Worm (Caenorhabditis elegans) whole organism, mixed stage, embryonic: Measurements from ENCODE around the gene hpo-39.

Experiments used
- M03D4.4 ChIP-seq: sonication (generic microtip); optimal IDR thresholded peaks from 2 replicates; lab custom pipeline; 2017; ENCODE audit warnings: mild to moderate bottlenecking, missing genetic modification characterization, missing compliant biosample characterization
- bed-3 ChIP-seq: fragments of 200-800 bp; sonication (Bioruptor generic); optimal IDR thresholded peaks from 3 replicates; lab custom pipeline; 2018; ENCODE audit warnings: mild to moderate bottlenecking, missing genetic modification characterization, moderate library complexity, missing compliant biosample characterization
- blmp-1 ChIP-seq: fragments of 150-350 bp; optimal IDR thresholded peaks from 2 replicates; lab custom pipeline; 2014; ENCODE audit warnings: missing biosample characterization, missing genetic modification characterization
- ceh-39 ChIP-seq: fragments of 150-350 bp; optimal IDR thresholded peaks from 2 replicates; lab custom pipeline; 2014; ENCODE audit warnings: missing biosample characterization, missing genetic modification characterization
- ceh-43 ChIP-seq: fragments of 200-800 bp; sonication (Bioruptor generic); optimal IDR thresholded peaks from 2 replicates; lab custom pipeline; 2018; ENCODE audit warnings: mild to moderate bottlenecking, missing genetic modification characterization, moderate library complexity, missing compliant biosample characterization
- ceh-83 ChIP-seq: fragments of 200-800 bp; sonication (Bioruptor generic); optimal IDR thresholded peaks from 2 replicates; lab custom pipeline; 2018; ENCODE audit warnings: mild to moderate bottlenecking, missing genetic modification characterization, missing compliant biosample characterization
- ces-1 ChIP-seq: fragments of 150-350 bp; optimal IDR thresholded peaks from 2 replicates; lab custom pipeline; 2014; ENCODE audit warnings: missing biosample characterization, missing genetic modification reagents, missing genetic modification characterization
- cnd-1 ChIP-seq: fragments of 200-800 bp; sonication (Bioruptor generic); optimal IDR thresholded peaks from 2 replicates; lab custom pipeline; 2018; ENCODE audit warnings: mild to moderate bottlenecking, missing genetic modification characterization, missing compliant biosample characterization
- drap-1 ChIP-seq: fragments of 200-800 bp; sonication (Bioruptor generic); optimal IDR thresholded peaks from 3 replicates; lab custom pipeline; 2018; ENCODE audit warnings: mild to moderate bottlenecking, missing genetic modification characterization, missing compliant biosample characterization
- elt-1 ChIP-seq: sonication (generic microtip); optimal IDR thresholded peaks from 2 replicates; lab custom pipeline; 2017; ENCODE audit warnings: missing genetic modification characterization, mild to moderate bottlenecking, missing compliant biosample characterization, antibody characterized with exemption, moderate library complexity, borderline replicate concordance; ENCODE audit not compliant: insufficient read depth
- elt-3 ChIP-seq: fragments of 150-350 bp; optimal IDR thresholded peaks from 2 replicates; lab custom pipeline; 2014; ENCODE audit warnings: missing biosample characterization, missing genetic modification characterization
- flh-1 ChIP-seq: fragments of 200-800 bp; sonication (Bioruptor generic); optimal IDR thresholded peaks from 2 replicates; lab custom pipeline; 2018; ENCODE audit warnings: mild to moderate bottlenecking, missing genetic modification characterization, moderate library complexity, missing compliant biosample characterization
- ham-2 ChIP-seq: fragments of 200-800 bp; sonication (Bioruptor generic); optimal IDR thresholded peaks from 2 replicates; lab custom pipeline; 2018; ENCODE audit warnings: mild to moderate bottlenecking, missing genetic modification characterization, missing compliant biosample characterization
- hlh-1 ChIP-seq: fragments of 150-350 bp; optimal IDR thresholded peaks from 2 replicates; lab custom pipeline; 2014; ENCODE audit warnings: missing biosample characterization, missing genetic modification reagents, missing genetic modification characterization
- lsy-2 ChIP-seq: fragments of 150-350 bp; optimal IDR thresholded peaks from 2 replicates; lab custom pipeline; 2014; ENCODE audit warnings: missing biosample characterization, missing genetic modification characterization
- mab-5 ChIP-seq: fragments of 150-350 bp; optimal IDR thresholded peaks from 2 replicates; lab custom pipeline; 2014; ENCODE audit warnings: missing biosample characterization, missing genetic modification characterization
- mep-1 ChIP-seq: fragments of 150-350 bp; optimal IDR thresholded peaks from 2 replicates; lab custom pipeline; 2017; ENCODE audit warnings: missing biosample characterization, missing genetic modification reagents, missing genetic modification characterization, inconsistent platforms
- mls-2 ChIP-seq: sonication (generic microtip); optimal IDR thresholded peaks from 2 replicates; lab custom pipeline; 2016; ENCODE audit warnings: mild to moderate bottlenecking, missing genetic modification characterization, moderate library complexity, missing compliant biosample characterization
- nhr-12 ChIP-seq: fragments of 150-350 bp; optimal IDR thresholded peaks from 2 replicates; lab custom pipeline; 2014; ENCODE audit warnings: missing biosample characterization, missing genetic modification characterization
- nhr-2 ChIP-seq: fragments of 150-350 bp; optimal IDR thresholded peaks from 2 replicates; lab custom pipeline; 2014; ENCODE audit warnings: missing biosample characterization, missing genetic modification characterization
- nhr-237 ChIP-seq: fragments of 150-350 bp; optimal IDR thresholded peaks from 2 replicates; lab custom pipeline; 2014; ENCODE audit warnings: missing biosample characterization, missing genetic modification characterization
- nhr-76 ChIP-seq: sonication (generic microtip); optimal IDR thresholded peaks from 2 replicates; lab custom pipeline; 2017; ENCODE audit warnings: missing biosample characterization, missing genetic modification characterization
- pha-4 ChIP-seq: fragments of 150-350 bp; optimal IDR thresholded peaks from 2 replicates; lab custom pipeline; 2018; ENCODE audit warnings: missing biosample characterization, missing genetic modification reagents, missing genetic modification characterization
- sem-2 ChIP-seq: fragments of 200-800 bp; sonication (Bioruptor generic); optimal IDR thresholded peaks from 2 replicates; lab custom pipeline; 2018; ENCODE audit warnings: mild to moderate bottlenecking, missing genetic modification characterization, missing compliant biosample characterization
- snpc-4 ChIP-seq: fragments of 150-350 bp; optimal IDR thresholded peaks from 2 replicates; lab custom pipeline; 2014; ENCODE audit warnings: missing biosample characterization, missing genetic modification characterization
- sptf-1 ChIP-seq: sonication (generic microtip); optimal IDR thresholded peaks from 2 replicates; lab custom pipeline; 2017; ENCODE audit warnings: mild to moderate bottlenecking, missing genetic modification characterization, moderate library complexity, missing compliant biosample characterization
- tbx-8 ChIP-seq: fragments of 200-800 bp; sonication (Bioruptor generic); optimal IDR thresholded peaks from 2 replicates; lab custom pipeline; 2018; ENCODE audit warnings: mild to moderate bottlenecking, missing genetic modification characterization, moderate library complexity, missing compliant biosample characterization
- unc-120 ChIP-seq: sonication (generic microtip); optimal IDR thresholded peaks from 2 replicates; lab custom pipeline; 2017; ENCODE audit warnings: missing genetic modification characterization, missing compliant biosample characterization; ENCODE audit not compliant: poor library complexity, severe bottlenecking
- unc-39 ChIP-seq: fragments of 150-350 bp; optimal IDR thresholded peaks from 2 replicates; lab custom pipeline; 2014; ENCODE audit warnings: missing biosample characterization, missing genetic modification characterization
- unc-62 ChIP-seq: fragments of 150-350 bp; optimal IDR thresholded peaks from 2 replicates; lab custom pipeline; 2014; ENCODE audit warnings: missing biosample characterization, missing genetic modification reagents, missing genetic modification characterization
- zip-8 ChIP-seq: fragments of 150-350 bp; optimal IDR thresholded peaks from 2 replicates; lab custom pipeline; 2014; ENCODE audit warnings: missing biosample characterization, missing genetic modification characterization
- ztf-11 ChIP-seq: fragments of 150-350 bp; optimal IDR thresholded peaks from 2 replicates; lab custom pipeline; 2014; ENCODE audit warnings: missing biosample characterization, missing genetic modification characterization

Gene hpo-39

DNA sequence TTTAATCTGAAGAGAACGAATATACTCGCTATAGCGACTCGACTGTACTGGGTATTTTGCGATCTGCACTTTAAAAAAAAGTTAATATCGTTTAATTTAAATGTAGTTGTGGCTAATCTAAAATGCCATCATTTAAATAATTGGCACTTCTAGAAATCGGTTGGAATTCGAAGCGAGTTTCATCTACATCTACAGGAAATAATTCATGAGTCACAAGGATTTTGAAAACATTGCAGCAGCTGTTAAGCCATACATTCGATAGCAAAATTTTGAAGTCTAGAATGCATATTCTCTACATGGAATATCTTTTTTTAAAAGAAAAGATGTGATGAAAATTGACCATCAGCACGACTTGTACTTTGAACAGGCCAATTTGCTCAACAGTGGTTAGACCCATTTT, 6.9 kb upstream of the hpo-39 start:
- no peak for TF ChIP-seq unc-39 (tag; lab: Kevin White, UChicago)
- no peak for TF ChIP-seq ceh-83 (GFP tag; lab: Kevin White, UChicago)
- no peak for TF ChIP-seq ces-1
- TF ChIP-seq mab-5 (tag; lab: Kevin White, UChicago): no peak
- no peak for TF ChIP-seq cnd-1 (tag; lab: Kevin White, UChicago)
- TF ChIP-seq hlh-1: no peak
- TF ChIP-seq elt-3 (tag; lab: Kevin White, UChicago): no peak
- no peak for TF ChIP-seq lsy-2 (tag; lab: Kevin White, UChicago)
- TF ChIP-seq unc-62 (GFP tag; lab: Kevin White, UChicago): no peak
- TF ChIP-seq ceh-39 (tag; lab: Kevin White, UChicago): no peak
- no peak for TF ChIP-seq snpc-4 (tag; lab: Kevin White, UChicago)
- no peak for TF ChIP-seq sem-2 (GFP tag; lab: Kevin White, UChicago)
- TF ChIP-seq ceh-43: no peak

- TF ChIP-seq ztf-11 (tag; lab: Kevin White, UChicago) (no peak), M03D4.4 (no peak), nhr-76 (tag; lab: Kevin White, UChicago) (no peak), snpc-4 (tag; lab: Kevin White, UChicago) (no peak), nhr-12 (no peak), tbx-8 (GFP tag; lab: Kevin White, UChicago) (no peak), mab-5 (tag; lab: Kevin White, UChicago) (no peak), flh-1 (GFP tag; lab: Kevin White, UChicago) (no peak), nhr-237 (tag; lab: Kevin White, UChicago) (no peak), zip-8 (tag; lab: Kevin White, UChicago) (no peak), ham-2 (GFP tag; lab: Kevin White, UChicago) (no peak), sptf-1 (tag; lab: Kevin White, UChicago) (no peak), ceh-83 (GFP tag; lab: Kevin White, UChicago) (no peak), lsy-2 (tag; lab: Kevin White, UChicago) (no peak), ces-1 (no peak), drap-1 (GFP tag; lab: Kevin White, UChicago) (no peak), unc-62 (GFP tag; lab: Kevin White, UChicago) (no peak), elt-3 (tag; lab: Kevin White, UChicago) (no peak), unc-39 (tag; lab: Kevin White, UChicago) (no peak)
Measured at ce11 chrV:4575458-4575857, 1.7 kb upstream of the hpo-39 start.

- no peak for TF ChIP-seq mls-2 (tag; lab: Kevin White, UChicago)
- no peak for TF ChIP-seq unc-62 (GFP tag; lab: Kevin White, UChicago)
- TF ChIP-seq elt-3 (tag; lab: Kevin White, UChicago): no peak
- no peak for TF ChIP-seq snpc-4 (tag; lab: Kevin White, UChicago)
- TF ChIP-seq ham-2 (GFP tag; lab: Kevin White, UChicago): no peak
- no peak for TF ChIP-seq ces-1
- no peak for TF ChIP-seq nhr-76 (tag; lab: Kevin White, UChicago)
- TF ChIP-seq lsy-2 (tag; lab: Kevin White, UChicago): no peak
Measured at ce11 chrV:4571997-4572396, 1.7 kb downstream of the hpo-39 start.

- TF ChIP-seq ceh-43 (no peak), ceh-39 (tag; lab: Kevin White, UChicago) (no peak), elt-3 (tag; lab: Kevin White, UChicago) (no peak), lsy-2 (tag; lab: Kevin White, UChicago) (no peak), unc-62 (GFP tag; lab: Kevin White, UChicago) (no peak), mab-5 (tag; lab: Kevin White, UChicago) (no peak), pha-4 (no peak), blmp-1 (tag; lab: Kevin White, UChicago) (no peak), nhr-2 (tag; lab: Kevin White, UChicago) (no peak), nhr-237 (tag; lab: Kevin White, UChicago) (no peak), ham-2 (GFP tag; lab: Kevin White, UChicago) (no peak), ztf-11 (tag; lab: Kevin White, UChicago) (no peak), flh-1 (GFP tag; lab: Kevin White, UChicago) (no peak), drap-1 (GFP tag; lab: Kevin White, UChicago) (no peak), bed-3 (GFP tag; lab: Kevin White, UChicago) (no peak), ceh-83 (GFP tag; lab: Kevin White, UChicago) (no peak)
- TF ChIP-seq, all 35 proteins: peak for 0
Measured at ce11 chrV:4570833-4571232, 2.9 kb downstream of the hpo-39 start, which contains the start of gene Y61A9LA.3. Y61A9LA.3 (plus strand) TSS chrV:4571133.

ce11 chrV:4569999-4570627, 3.6 kb downstream of the hpo-39 start, which contains the start of gene sut-2:
sut-2 (minus strand) TSS chrV:4570049.
- TF ChIP-seq blmp-1 (tag; lab: Kevin White, UChicago) (no peak), lsy-2 (tag; lab: Kevin White, UChicago) (peak; percentile 7), snpc-4 (tag; lab: Kevin White, UChicago) (no peak), ces-1 (peak; percentile 69), drap-1 (GFP tag; lab: Kevin White, UChicago) (no peak), sem-2 (GFP tag; lab: Kevin White, UChicago) (no peak), unc-120 (tag; lab: Kevin White, UChicago) (peak; percentile 85), elt-1 (tag; lab: Kevin White, UChicago) (no peak), mep-1 (peak; percentile 7), cnd-1 (tag; lab: Kevin White, UChicago) (no peak), ztf-11 (tag; lab: Kevin White, UChicago) (no peak), pha-4 (no peak)
